Worm (Caenorhabditis elegans): ENCODE measurements around the gene best-15.

best-15 gene

DNA sequence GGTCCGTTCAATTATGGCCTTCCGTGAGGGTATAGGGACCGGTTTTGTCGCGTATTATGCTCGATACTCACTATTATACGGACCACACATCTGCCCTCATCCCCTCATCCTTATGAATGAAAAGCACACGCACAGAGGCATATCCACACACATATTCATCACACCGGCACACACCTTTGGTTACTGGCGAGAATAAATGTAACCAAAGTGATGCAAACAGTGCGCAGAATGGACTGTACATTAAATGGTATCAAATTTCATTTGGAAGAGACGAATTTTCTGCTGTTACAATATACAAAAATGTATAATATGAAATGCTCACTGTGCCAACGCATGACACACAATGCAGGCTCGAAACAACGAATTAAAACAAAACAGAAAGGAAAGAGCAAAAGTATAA is 37.6 kb upstream of the best-15 start:
- no peak for TF ChIP-seq nfyb-1 (GFP tag; IDR thresholded peaks at IDR 0.05)

DNA sequence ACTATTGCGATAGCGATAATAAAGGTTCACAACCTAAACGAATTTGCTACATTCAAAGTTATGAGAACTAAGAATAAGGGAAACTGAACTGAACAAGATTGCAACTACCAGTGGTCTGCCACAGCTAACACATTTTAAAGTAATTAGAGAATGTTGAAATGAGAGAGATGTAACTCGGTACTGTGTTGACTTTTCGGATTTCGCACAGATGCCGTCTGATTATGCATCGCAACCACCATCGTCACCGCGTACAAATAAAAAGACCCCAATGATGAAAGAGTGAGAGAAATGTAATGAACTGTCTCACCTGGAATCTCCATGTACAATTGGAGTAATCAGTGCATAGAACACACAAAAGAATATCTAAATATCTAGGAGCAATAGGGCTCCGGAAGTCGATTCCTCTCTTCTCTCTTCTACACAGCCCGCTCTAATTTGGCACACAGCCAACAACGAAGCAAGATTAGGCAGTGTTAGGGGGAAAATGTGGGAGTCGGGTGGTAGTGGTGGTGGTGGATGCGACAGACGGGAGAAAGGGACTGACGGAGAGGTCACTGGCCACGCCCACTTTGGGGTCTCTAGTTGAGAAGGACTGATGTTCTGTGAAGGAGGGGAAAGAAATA is 36.7 kb upstream of the best-15 start, which contains the start of gene F13E9.11:
TSS of gene F13E9.11 (minus strand) at position 507 of the 623 bp plus-strand sequence.
- TF ChIP-seq snpc-3.4 (tag; optimal IDR thresholded peaks at IDR 0.05) (no peak), Y56A3A.18 (GFP tag; IDR thresholded peaks at IDR 0.05) (no peak), F57C9.4 (tag; optimal IDR thresholded peaks at IDR 0.05) (no peak), bed-1 (GFP tag; IDR thresholded peaks at IDR 0.05) (no peak), hlh-26 (GFP tag; conservative IDR thresholded peaks at IDR 0.05) (no peak), Y53F4B.3 (GFP tag; IDR thresholded peaks at IDR 0.05) (no peak), hrde-1 (tag; optimal IDR thresholded peaks at IDR 0.05; ENCODE audit: borderline replicate concordance) (no peak), hlh-12 (tag; optimal IDR thresholded peaks at IDR 0.05) (no peak), ceh-100 (GFP tag; IDR thresholded peaks at IDR 0.05) (no peak), pha-4 (tag; optimal IDR thresholded peaks at IDR 0.05) (no peak), bed-2 (GFP tag; IDR thresholded peaks at IDR 0.05) (no peak)

DNA sequence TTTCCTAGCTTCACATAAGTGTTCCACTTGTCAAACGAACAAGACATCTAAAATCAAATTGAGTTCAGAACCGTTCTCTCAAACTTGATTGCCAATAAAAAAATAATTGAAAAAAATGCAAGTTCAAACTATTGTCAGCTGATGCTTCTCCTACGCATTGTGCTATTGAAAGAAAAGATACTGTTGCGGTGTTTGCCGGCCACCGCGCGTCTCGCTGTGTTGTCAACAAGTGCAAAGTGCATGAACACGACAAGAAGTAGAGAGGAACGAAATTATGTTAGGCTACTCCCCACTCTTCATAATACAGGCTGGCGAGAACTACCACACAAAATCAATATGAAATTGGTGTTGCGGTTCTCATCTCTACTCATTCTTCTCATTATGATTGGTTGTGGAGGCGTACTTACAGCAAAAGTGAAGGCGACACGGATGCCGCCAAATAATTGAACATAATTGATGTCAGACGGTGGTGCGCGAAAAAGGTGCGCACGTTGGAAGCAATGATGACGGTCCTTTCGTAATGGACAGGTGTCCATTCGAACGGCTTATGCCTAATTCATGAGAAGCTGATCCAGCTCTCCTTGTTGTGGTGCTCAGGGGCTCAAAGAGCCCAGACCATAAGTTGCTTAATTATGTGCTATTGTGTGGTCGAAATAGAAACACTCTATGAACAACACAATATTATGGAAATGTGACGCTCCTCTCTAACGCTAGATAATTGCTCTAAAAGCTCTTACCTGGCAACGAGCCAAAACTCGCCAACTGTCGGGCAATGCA is 35.5 kb upstream of the best-15 start:
- TF ChIP-seq nfya-2 (GFP tag; IDR thresholded peaks at IDR 0.05), result no peak
- no peak for TF ChIP-seq repo-1 (tag; optimal IDR thresholded peaks at IDR 0.05)
- no peak for TF ChIP-seq aptf-3 (GFP tag; IDR thresholded peaks at IDR 0.05)
- no peak for TF ChIP-seq Y67H2A.10 (GFP tag; conservative IDR thresholded peaks at IDR 0.05)
- no peak for TF ChIP-seq rec-8 (tag; optimal IDR thresholded peaks at IDR 0.05)
- no peak for TF ChIP-seq Y56A3A.18 (GFP tag; IDR thresholded peaks at IDR 0.05)
- no peak for TF ChIP-seq akir-1 (GFP tag; optimal IDR thresholded peaks at IDR 0.05)
- TF ChIP-seq Y53F4B.3 (GFP tag; IDR thresholded peaks at IDR 0.05), result no peak
- TF ChIP-seq let-607 (tag; optimal IDR thresholded peaks at IDR 0.05), result no peak

DNA sequence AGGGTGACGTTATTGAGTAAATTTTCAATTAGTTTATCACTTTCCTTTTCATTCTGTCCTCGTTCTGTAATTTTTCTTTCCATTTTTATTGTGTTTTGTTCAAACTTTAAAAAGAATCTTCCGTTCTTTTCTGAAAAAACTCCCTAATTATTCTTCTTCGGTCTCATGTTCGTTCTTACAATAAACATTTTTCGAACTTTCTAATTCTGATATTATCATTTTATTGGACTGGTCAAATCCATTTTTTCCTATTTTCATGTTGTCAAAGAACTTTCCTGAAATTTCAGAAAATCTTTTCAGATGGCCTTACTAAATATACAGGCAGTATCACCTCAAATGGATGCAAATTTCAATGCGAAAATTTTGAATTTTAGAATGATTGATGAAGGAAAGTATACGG is 32.0 kb upstream of the best-15 start, which contains the start of gene nish-1:
TSS of gene nish-1 (plus strand) at position 301 of the 400 bp plus-strand sequence.
- TF ChIP-seq tbp1 (GFP tag; optimal IDR thresholded peaks at IDR 0.05) (no peak), nhr-90 (tag; optimal IDR thresholded peaks at IDR 0.05) (no peak), F22D6.2 (tag; optimal IDR thresholded peaks at IDR 0.05) (no peak), nhr-179 (tag; optimal IDR thresholded peaks at IDR 0.05) (no peak), lin-26 (GFP tag; IDR thresholded peaks at IDR 0.05) (no peak), rpc-1 (optimal IDR thresholded peaks at IDR 0.05) (no peak), rpc-1 (tag; optimal IDR thresholded peaks at IDR 0.05) (no peak), F37B4.10 (GFP tag; IDR thresholded peaks at IDR 0.05) (no peak), nhr-80 (tag; optimal IDR thresholded peaks at IDR 0.05) (no peak), ekl-4 (GFP tag; IDR thresholded peaks at IDR 0.05) (no peak), F57A8.1 (GFP tag; optimal IDR thresholded peaks at IDR 0.05) (no peak), sdz-38 (tag; optimal IDR thresholded peaks at IDR 0.05) (no peak)

DNA sequence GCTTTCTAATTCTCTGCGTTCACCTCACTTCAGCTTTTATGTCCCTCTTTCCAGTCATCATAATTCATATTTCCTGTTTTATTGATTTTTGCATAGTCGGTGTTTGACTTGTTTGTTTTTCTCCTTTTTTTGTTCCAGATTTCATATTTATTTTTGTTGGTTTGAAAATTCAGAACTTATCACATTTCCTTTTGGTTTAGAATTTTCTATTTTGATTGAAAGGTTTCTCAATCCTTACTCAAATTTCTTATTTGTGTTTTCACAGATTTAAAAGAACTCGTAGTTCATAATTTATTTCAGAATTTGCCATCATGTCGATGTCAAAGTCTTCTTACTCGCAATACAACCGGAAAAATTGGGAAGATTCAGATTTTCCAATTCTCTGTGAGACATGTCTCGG is 29.1 kb upstream of the best-15 start, which contains the start of gene rbm-22:
TSS of gene rbm-22 (plus strand) at position 301 of the 400 bp plus-strand sequence.
- TF ChIP-seq sdz-38 (tag; optimal IDR thresholded peaks at IDR 0.05) (no peak), dox-1 (GFP tag; IDR thresholded peaks at IDR 0.05) (no peak), bed-1 (GFP tag; IDR thresholded peaks at IDR 0.05) (no peak), lsl-1 (GFP tag; optimal IDR thresholded peaks at IDR 0.05) (no peak), Y79H2A.3 (GFP tag; conservative IDR thresholded peaks at IDR 0.05) (no peak), dpl-1 (GFP tag; optimal IDR thresholded peaks at IDR 0.05) (no peak), attf-6 (GFP tag; IDR thresholded peaks at IDR 0.05) (no peak), chd-7 (tag; optimal IDR thresholded peaks at IDR 0.05) (no peak), repo-1 (tag; optimal IDR thresholded peaks at IDR 0.05) (no peak), F57C9.4 (tag; optimal IDR thresholded peaks at IDR 0.05) (no peak), hmg-1.2 (GFP tag; IDR thresholded peaks at IDR 0.05) (no peak)
